Fruit fly (Drosophila melanogaster) whole organism, embryonic: ENCODE measurements around the gene Doa.

Source experiments
- Abd-B ChIP-seq: fragments of 200-800 bp; sonication (Bioruptor generic); optimal IDR thresholded peaks from 2 replicates; lab custom pipeline; 2018; ENCODE audit warnings: missing biosample characterization, mild to moderate bottlenecking, missing genetic modification characterization, moderate library complexity
- Ada2b ChIP-seq: fragments of 200-800 bp; sonication (Bioruptor generic); IDR thresholded peaks from 2 replicates; pipeline ENCODE4 v1.3.6; 2022; ENCODE audit warnings: missing biosample characterization, missing genetic modification characterization
- BEAF-32 ChIP-seq: fragments of 200-800 bp; sonication (Bioruptor generic); optimal IDR thresholded peaks from 3 replicates; lab custom pipeline; 2017; ENCODE audit warnings: missing biosample characterization, missing genetic modification characterization, mild to moderate bottlenecking, moderate library complexity, missing genetic modification reagents
- CG10431 ChIP-seq: fragments of 200-800 bp; sonication (Bioruptor generic); optimal IDR thresholded peaks from 3 replicates; lab custom pipeline; 2018; ENCODE audit warnings: missing biosample characterization, mild to moderate bottlenecking, missing genetic modification characterization
- CG11456 ChIP-seq: fragments of 200-800 bp; sonication (Bioruptor generic); IDR thresholded peaks from 3 replicates; pipeline ENCODE4 v1.3.6; 2022; ENCODE audit warnings: missing biosample characterization, missing genetic modification characterization
- CG12155 ChIP-seq: fragments of 200-800 bp; sonication (Bioruptor generic); optimal IDR thresholded peaks from 3 replicates; lab custom pipeline; 2016; ENCODE audit warnings: missing biosample characterization, missing genetic modification characterization
- CG12236 ChIP-seq: fragments of 200-800 bp; sonication (Bioruptor generic); optimal IDR thresholded peaks from 2 replicates; lab custom pipeline; 2016; ENCODE audit warnings: missing biosample characterization, missing genetic modification characterization
- CG1233 ChIP-seq: fragments of 200-800 bp; sonication (Bioruptor generic); optimal IDR thresholded peaks from 4 replicates; lab custom pipeline; 2018; ENCODE audit warnings: missing biosample characterization, mild to moderate bottlenecking, missing genetic modification characterization
- CG12744 ChIP-seq: fragments of 200-800 bp; sonication (Bioruptor generic); optimal IDR thresholded peaks from 2 replicates; lab custom pipeline; 2016; ENCODE audit warnings: missing biosample characterization, missing genetic modification characterization
- CG13894 ChIP-seq: fragments of 200-800 bp; sonication (Bioruptor generic); optimal IDR thresholded peaks from 3 replicates; lab custom pipeline; 2018; ENCODE audit warnings: missing biosample characterization, mild to moderate bottlenecking, missing genetic modification characterization, moderate library complexity
- CG14710 ChIP-seq: fragments of 200-800 bp; sonication (Bioruptor generic); optimal IDR thresholded peaks from 3 replicates; lab custom pipeline; 2019; ENCODE audit warnings: missing biosample characterization, mild to moderate bottlenecking, missing genetic modification characterization, moderate library complexity
- CG15601 ChIP-seq: fragments of 200-800 bp; sonication (Bioruptor generic); optimal IDR thresholded peaks from 3 replicates; lab custom pipeline; 2019; ENCODE audit warnings: missing biosample characterization, mild to moderate bottlenecking, missing genetic modification characterization, moderate library complexity
- CG16815 ChIP-seq: fragments of 200-800 bp; sonication (Bioruptor generic); optimal IDR thresholded peaks from 3 replicates; lab custom pipeline; 2017; ENCODE audit warnings: missing biosample characterization, mild to moderate bottlenecking, missing genetic modification characterization
- CG17359 ChIP-seq: fragments of 200-800 bp; sonication (Bioruptor generic); optimal IDR thresholded peaks from 3 replicates; lab custom pipeline; 2018; ENCODE audit warnings: missing biosample characterization, mild to moderate bottlenecking, missing genetic modification characterization, moderate library complexity
- CG17385 ChIP-seq: fragments of 200-800 bp; sonication (Bioruptor generic); optimal IDR thresholded peaks from 3 replicates; lab custom pipeline; 2018; ENCODE audit warnings: missing biosample characterization, mild to moderate bottlenecking, missing genetic modification characterization
- CG17802 ChIP-seq: fragments of 200-800 bp; sonication (Bioruptor generic); optimal IDR thresholded peaks from 2 replicates; lab custom pipeline; 2018; ENCODE audit warnings: missing biosample characterization, mild to moderate bottlenecking, missing genetic modification characterization, moderate library complexity
- CG17829 ChIP-seq: fragments of 200-800 bp; optimal IDR thresholded peaks from 2 replicates; lab custom pipeline; 2019; ENCODE audit warnings: missing biosample characterization, mild to moderate bottlenecking, missing genetic modification characterization, moderate library complexity
- CG32532 ChIP-seq: fragments of 200-800 bp; sonication (Bioruptor generic); IDR thresholded peaks from 2 replicates; pipeline ENCODE4 v1.3.6; 2022; ENCODE audit warnings: missing biosample characterization, missing genetic modification characterization
- CG32772 ChIP-seq: fragments of 200-800 bp; sonication (Bioruptor generic); IDR thresholded peaks from 2 replicates; pipeline ENCODE4 v1.3.6; 2022; ENCODE audit warnings: missing biosample characterization, missing genetic modification characterization
- CG33213 ChIP-seq: fragments of 200-800 bp; sonication (Bioruptor generic); optimal IDR thresholded peaks from 3 replicates; lab custom pipeline; 2016; ENCODE audit warnings: missing biosample characterization, missing genetic modification characterization
- CG3726 ChIP-seq: fragments of 200-800 bp; sonication (Bioruptor generic); IDR thresholded peaks from 3 replicates; pipeline ENCODE4, ENCODE4 v1.3.6; 2022; ENCODE audit warnings: missing biosample characterization, missing genetic modification characterization
- CG4617 ChIP-seq: fragments of 200-800 bp; sonication (Bioruptor generic); optimal IDR thresholded peaks from 3 replicates; lab custom pipeline; 2016; ENCODE audit warnings: missing biosample characterization, missing genetic modification characterization, borderline replicate concordance
- CoRest ChIP-seq: fragments of 200-800 bp; sonication (Bioruptor generic); optimal IDR thresholded peaks from 3 replicates; lab custom pipeline; 2018; ENCODE audit warnings: missing biosample characterization, mild to moderate bottlenecking, missing genetic modification characterization, moderate library complexity
- D19B ChIP-seq: fragments of 200-800 bp; sonication (Bioruptor generic); optimal IDR thresholded peaks from 2 replicates; lab custom pipeline; 2017; ENCODE audit warnings: missing biosample characterization, mild to moderate bottlenecking, missing genetic modification characterization
- Doc2 ChIP-seq: fragments of 200-800 bp; sonication (Bioruptor generic); IDR thresholded peaks from 2 replicates; pipeline ENCODE4 v1.3.6; 2022; ENCODE audit warnings: missing biosample characterization, missing genetic modification characterization
- Lpt ChIP-seq: fragments of >200 bp; optimal IDR thresholded peaks from 2 replicates; lab custom pipeline; 2018; ENCODE audit warnings: missing biosample characterization, missing genetic modification characterization
- MESR4 ChIP-seq: fragments of 200-800 bp; sonication (Bioruptor generic); optimal IDR thresholded peaks from 2 replicates; lab custom pipeline; 2018; ENCODE audit warnings: missing biosample characterization, mild to moderate bottlenecking, missing genetic modification characterization, moderate library complexity
- NC2α ChIP-seq: fragments of 200-800 bp; sonication (Bioruptor generic); optimal IDR thresholded peaks from 2 replicates; lab custom pipeline; 2016; ENCODE audit warnings: missing biosample characterization, missing genetic modification characterization
- Sin3A ChIP-seq: fragments of >200 bp; optimal IDR thresholded peaks from 2 replicates; lab custom pipeline; 2018
- amos ChIP-seq: fragments of 200-800 bp; sonication (Bioruptor generic); IDR thresholded peaks from 2 replicates; pipeline ENCODE4 v1.3.6; 2022; ENCODE audit warnings: missing biosample characterization, missing genetic modification characterization; ENCODE audit not compliant: partially characterized antibody
- ara ChIP-seq: fragments of 200-800 bp; sonication (Bioruptor generic); IDR thresholded peaks from 2 replicates; pipeline ENCODE4 v1.3.6; 2022; ENCODE audit warnings: missing biosample characterization, missing genetic modification characterization
- az2 ChIP-seq: fragments of 200-800 bp; sonication (Bioruptor generic); optimal IDR thresholded peaks from 3 replicates; lab custom pipeline; 2016; ENCODE audit warnings: missing biosample characterization, missing genetic modification characterization
- cwo ChIP-seq: fragments of 200-800 bp; sonication (Bioruptor generic); optimal IDR thresholded peaks from 3 replicates; lab custom pipeline; 2017; ENCODE audit warnings: missing biosample characterization, missing genetic modification characterization, mild to moderate bottlenecking, moderate library complexity, missing genetic modification reagents
- dimm ChIP-seq: fragments of 200-800 bp; sonication (Bioruptor generic); IDR thresholded peaks from 2 replicates; pipeline ENCODE4 v1.3.6; 2022; ENCODE audit warnings: missing biosample characterization, missing genetic modification characterization
- dmrt11E ChIP-seq: fragments of 200-800 bp; sonication (Bioruptor generic); optimal IDR thresholded peaks from 3 replicates; lab custom pipeline; 2018; ENCODE audit warnings: missing biosample characterization, mild to moderate bottlenecking, missing genetic modification characterization, moderate library complexity
- ewg ChIP-seq: fragments of 200-800 bp; sonication (Bioruptor generic); optimal IDR thresholded peaks from 3 replicates; lab custom pipeline; 2017; ENCODE audit warnings: mild to moderate bottlenecking, missing biosample characterization, missing genetic modification reagents, missing genetic modification characterization
- hb ChIP-seq: fragments of 200-800 bp; sonication (Bioruptor generic); IDR thresholded peaks from 3 replicates; pipeline ENCODE4 v1.3.6; 2022; ENCODE audit warnings: missing biosample characterization, missing genetic modification characterization; ENCODE audit not compliant: partially characterized antibody
- lola ChIP-seq, 3 experiments: fragments of >200 bp in 2 of 3; fragments of 200-800 bp in 1 of 3; sonication (Bioruptor generic) in 1 of 3; optimal IDR thresholded peaks; 2 replicates each; lab custom pipeline; 2017 to 2019; ENCODE audit warnings: missing biosample characterization in 3 of 3, missing genetic modification characterization in 3 of 3, mild to moderate bottlenecking in 1 of 3, moderate library complexity in 1 of 3
- mld ChIP-seq: fragments of 200-800 bp; sonication (Bioruptor generic); IDR thresholded peaks from 3 replicates; pipeline ENCODE4 v1.3.6; 2022; ENCODE audit warnings: missing biosample characterization, missing genetic modification characterization; ENCODE audit not compliant: partially characterized antibody
- nerfin-1 ChIP-seq: fragments of 200-800 bp; sonication (Bioruptor generic); optimal IDR thresholded peaks from 3 replicates; lab custom pipeline; 2019; ENCODE audit warnings: missing biosample characterization, mild to moderate bottlenecking, missing genetic modification characterization, moderate library complexity
- nom ChIP-seq: fragments of 200-800 bp; sonication (Bioruptor generic); optimal IDR thresholded peaks from 2 replicates; lab custom pipeline; 2017; ENCODE audit warnings: missing biosample characterization, missing genetic modification characterization, mild to moderate bottlenecking, moderate library complexity, missing genetic modification reagents
- oc ChIP-seq: fragments of 200-800 bp; sonication (Bioruptor generic); optimal IDR thresholded peaks from 2 replicates; lab custom pipeline; 2018; ENCODE audit warnings: missing biosample characterization, mild to moderate bottlenecking, missing genetic modification characterization, moderate library complexity
- rib ChIP-seq: fragments of 200-800 bp; sonication (Bioruptor generic); IDR thresholded peaks from 2 replicates; pipeline ENCODE4 v1.3.6; 2022; ENCODE audit warnings: missing biosample characterization, missing genetic modification characterization
- sc ChIP-seq, 3 experiments: fragments of >200 bp in 2 of 3; fragments of 200-800 bp in 1 of 3; sonication (Bioruptor generic) in 1 of 3; optimal IDR thresholded peaks; 2 replicates in 2 of 3; 3 replicates in 1 of 3; lab custom pipeline; 2017; ENCODE audit warnings: mild to moderate bottlenecking in 1 of 3, missing biosample characterization in 1 of 3, missing genetic modification characterization in 1 of 3, missing genetic modification reagents in 1 of 3
- sna ChIP-seq: fragments of 200-800 bp; sonication (Bioruptor generic); IDR thresholded peaks from 2 replicates; pipeline ENCODE4 v1.3.6; 2022; ENCODE audit warnings: missing biosample characterization, missing genetic modification characterization; ENCODE audit not compliant: partially characterized antibody
- so ChIP-seq: fragments of 200-800 bp; sonication (Bioruptor generic); IDR thresholded peaks from 3 replicates; pipeline ENCODE4 v1.3.6; 2022; ENCODE audit warnings: missing biosample characterization, missing genetic modification characterization
- tap ChIP-seq: fragments of 200-800 bp; optimal IDR thresholded peaks from 3 replicates; lab custom pipeline; 2019; ENCODE audit warnings: missing biosample characterization, mild to moderate bottlenecking, missing genetic modification characterization, moderate library complexity
- trh ChIP-seq: fragments of 200-800 bp; sonication (Bioruptor generic); optimal IDR thresholded peaks from 2 replicates; lab custom pipeline; 2016; ENCODE audit warnings: missing biosample characterization, missing genetic modification characterization
- usp ChIP-seq: fragments of >200 bp; optimal IDR thresholded peaks from 2 replicates; lab custom pipeline; 2017; ENCODE audit warnings: missing biosample characterization, missing genetic modification characterization
- zf30C ChIP-seq: fragments of 200-800 bp; sonication (Bioruptor generic); optimal IDR thresholded peaks from 3 replicates; lab custom pipeline; 2018; ENCODE audit warnings: missing biosample characterization, mild to moderate bottlenecking, missing genetic modification characterization

Gene Doa

dm6 chr3R:28959105-28959504, 71.2 kb downstream of the Doa start (continued):
- TF ChIP-seq ara (no peak), Doc2 (GFP tag; lab: Robert Waterston, UW) (no peak), sna (GFP tag; lab: Robert Waterston, UW) (no peak), CG17385 (peak; percentile 23), ewg (no peak), CG12155 (GFP tag; lab: Kevin White, UChicago) (no peak), oc (tag; lab: Kevin White, UChicago) (no peak), NC2α (GFP tag; lab: Kevin White, UChicago) (no peak), nerfin-1 (no peak), BEAF-32 (no peak), CG32532 (GFP tag; lab: Robert Waterston, UW) (no peak), CG17359 (tag; lab: Kevin White, UChicago) (peak; percentile 31), so (GFP tag; lab: Robert Waterston, UW) (no peak; the same call in 2 of the 3 replicates), zf30C (no peak), CG13894 (no peak), CG4617 (GFP tag; lab: Kevin White, UChicago) (no peak), lola (GFP tag; optimal IDR thresholded peaks at IDR 0.05; lab: Kevin White, UChicago) (no peak), hb (GFP tag; lab: Robert Waterston, UW) (no peak), CG15601 (tag; lab: Kevin White, UChicago) (no peak), CG12236 (no peak), CG11456 (GFP tag; lab: Robert Waterston, UW) (no peak), CG33213 (no peak), CG16815 (GFP tag; lab: Kevin White, UChicago) (no peak), MESR4 (GFP tag; lab: Kevin White, UChicago) (no peak), usp (GFP tag; lab: Kevin White, UChicago) (no peak), CG12744 (GFP tag; lab: Kevin White, UChicago) (no peak), az2 (GFP tag; lab: Kevin White, UChicago) (no peak), dmrt11E (tag; lab: Kevin White, UChicago) (no peak), CG17802 (tag; lab: Kevin White, UChicago) (no peak), Abd-B (GFP tag; lab: Kevin White, UChicago) (peak; percentile 21), Sin3A (lab: Kevin White, UChicago) (no peak), CG3726 (no peak), CG10431 (GFP tag; lab: Kevin White, UChicago) (no peak), Lpt (GFP tag; lab: Kevin White, UChicago) (no peak), Ada2b (GFP tag; lab: Robert Waterston, UW) (no peak), CG1233 (GFP tag; lab: Kevin White, UChicago) (no peak), amos (GFP tag; lab: Robert Waterston, UW) (no peak), sc (optimal IDR thresholded peaks at IDR 0.05; lab: Kevin White, UChicago) (no peak), sc (GFP tag; optimal IDR thresholded peaks at IDR 0.05; lab: Kevin White, UChicago) (no peak), D19B (GFP tag; lab: Kevin White, UChicago) (peak; percentile 14), dimm (GFP tag; lab: Robert Waterston, UW) (no peak), trh (GFP tag; lab: Kevin White, UChicago) (no peak), CG14710 (tag; lab: Kevin White, UChicago) (no peak), CG17829 (tag; lab: Kevin White, UChicago) (no peak), nom (GFP tag; lab: Kevin White, UChicago) (no peak), CG32772 (GFP tag; lab: Robert Waterston, UW) (no peak), rib (GFP tag; lab: Robert Waterston, UW) (no peak), CoRest (peak; percentile 45), cwo (peak; percentile 51), mld (GFP tag; lab: Robert Waterston, UW) (no peak), tap (tag; lab: Kevin White, UChicago) (no peak)
